Fruit fly (Drosophila melanogaster) whole organism, wandering third instar larva: Measurements from ENCODE around the gene Snoo.

ENCODE experiments used
- CG9705 ChIP-seq: fragments of 200-800 bp; sonication (Bioruptor generic); optimal IDR thresholded peaks from 2 replicates; lab custom pipeline; 2018; ENCODE audit warnings: missing biosample characterization, mild to moderate bottlenecking, missing genetic modification characterization
- Hnf4 ChIP-seq: fragments of 200-800 bp; sonication (Bioruptor generic); optimal IDR thresholded peaks from 2 replicates; lab custom pipeline; 2016; ENCODE audit warnings: missing biosample characterization, mild to moderate bottlenecking, missing genetic modification characterization
- OdsH ChIP-seq: fragments of 200-800 bp; sonication (Bioruptor generic); optimal IDR thresholded peaks from 2 replicates; lab custom pipeline; 2016; ENCODE audit warnings: missing biosample characterization, mild to moderate bottlenecking, missing genetic modification characterization
- Vsx2 ChIP-seq: fragments of 200-300, 225-300 bp; sonication (Bioruptor generic); optimal IDR thresholded peaks from 2 replicates; lab custom pipeline; 2018; ENCODE audit warnings: missing biosample characterization, missing genetic modification characterization; ENCODE audit not compliant: partially characterized antibody
- br ChIP-seq: fragments of 200-800 bp; sonication (Bioruptor generic); optimal IDR thresholded peaks from 2 replicates; lab custom pipeline; 2016; ENCODE audit warnings: missing biosample characterization, missing genetic modification characterization
- brk ChIP-seq: fragments of 200-800 bp; sonication (Bioruptor generic); optimal IDR thresholded peaks from 2 replicates; lab custom pipeline; 2016; ENCODE audit warnings: missing biosample characterization, mild to moderate bottlenecking, missing genetic modification characterization
- dl ChIP-seq, 2 experiments: fragments of 175-275, 200-275 bp in 1 of 2; fragments of 200-275 bp in 1 of 2; sonication (Bioruptor generic); optimal IDR thresholded peaks; lab custom pipeline; 2018; ENCODE audit warnings: mild to moderate bottlenecking in 2 of 2, missing biosample characterization in 2 of 2, missing genetic modification characterization in 2 of 2, moderate library complexity in 2 of 2; ENCODE audit not compliant: partially characterized antibody in 2 of 2, insufficient read depth in 1 of 2
- dsf ChIP-seq: sonication (Bioruptor generic); optimal IDR thresholded peaks from 2 replicates; lab custom pipeline; 2016; ENCODE audit warnings: missing biosample characterization, missing genetic modification characterization, borderline replicate concordance
- foxo ChIP-seq, 2 experiments: fragments of 200-800 bp; sonication (Bioruptor generic); optimal IDR thresholded peaks; 2 replicates in 1 of 2; 3 replicates in 1 of 2; lab custom pipeline; 2016 to 2017; ENCODE audit warnings: missing biosample characterization in 2 of 2, missing genetic modification characterization in 2 of 2
- h ChIP-seq: fragments of 200-800 bp; sonication (Bioruptor generic); optimal IDR thresholded peaks from 3 replicates; lab custom pipeline; 2016; ENCODE audit warnings: missing biosample characterization, mild to moderate bottlenecking, missing genetic modification characterization
- pan ChIP-seq: fragments of >200 bp; optimal IDR thresholded peaks from 2 replicates; lab custom pipeline; 2017

dm6 chr2L:7949016-7949415 lies 35.0 kb downstream of the Snoo start:
- TF ChIP-seq OdsH (GFP tag; lab: Kevin White, UChicago) (no peak), foxo (GFP tag; optimal IDR thresholded peaks at IDR 0.05; lab: Kevin White, UChicago) (no peak), pan (no peak), h (GFP tag; lab: Kevin White, UChicago) (no peak), CG9705 (GFP tag; lab: Kevin White, UChicago) (no peak), Vsx2 (GFP tag; lab: Kevin White, UChicago) (no peak), dsf (no peak), br (no peak), Hnf4 (no peak), brk (GFP tag; lab: Kevin White, UChicago) (no peak), dl (GFP tag; optimal IDR thresholded peaks at IDR 0.05; lab: Kevin White, UChicago; ENCODE audit: insufficient read depth in 1 of 2, partially characterized antibody in 2 of 2) (no peak)
